Fruit fly (Drosophila melanogaster): ENCODE data around the gene CG43168.
A peak's percentile ranks its signal among the peaks of the same experiment; 100 is the strongest.

CG43168 gene

dm6 chr3L:6262644-6263404 is 12.8 kb upstream of the CG43168 start, which contains the start of gene Ldh (continued):
- no peak for TF ChIP-seq Hr83 (GFP tag; optimal IDR thresholded peaks at IDR 0.05; ENCODE audit: poor library complexity, severe bottlenecking)

- TF ChIP-seq GATAd (GFP tag; optimal IDR thresholded peaks at IDR 0.05) = no peak
- TF ChIP-seq Vsx2 (GFP tag; optimal IDR thresholded peaks at IDR 0.05; ENCODE audit: partially characterized antibody) = no peak
- TF ChIP-seq CG32264 (GFP tag; optimal IDR thresholded peaks at IDR 0.05) = no peak
- no peak for TF ChIP-seq Hr83 (GFP tag; optimal IDR thresholded peaks at IDR 0.05; ENCODE audit: poor library complexity, severe bottlenecking)
- no peak for TF ChIP-seq Hnf4 (GFP tag; optimal IDR thresholded peaks at IDR 0.05)
- no peak for TF ChIP-seq Hr78 (GFP tag; optimal IDR thresholded peaks at IDR 0.05)
- TF ChIP-seq pan (optimal IDR thresholded peaks at IDR 0.05) = no peak
- TF ChIP-seq ey (GFP tag; optimal IDR thresholded peaks at IDR 0.05) = no peak
- no peak for TF ChIP-seq woc (GFP tag; optimal IDR thresholded peaks at IDR 0.05)
- no peak for TF ChIP-seq br (GFP tag; optimal IDR thresholded peaks at IDR 0.05)
- no peak for TF ChIP-seq dsf (GFP tag; optimal IDR thresholded peaks at IDR 0.05; ENCODE audit: borderline replicate concordance)
- no peak for TF ChIP-seq Jra (GFP tag; optimal IDR thresholded peaks at IDR 0.05)
- TF ChIP-seq lola (GFP tag; optimal IDR thresholded peaks at IDR 0.05) = no peak
- no peak for TF ChIP-seq Dfd (GFP tag; optimal IDR thresholded peaks at IDR 0.05)
- no peak for TF ChIP-seq Sp1 (GFP tag; optimal IDR thresholded peaks at IDR 0.05)
- TF ChIP-seq CG9705 (GFP tag; optimal IDR thresholded peaks at IDR 0.05) = no peak
- no peak for TF ChIP-seq jim (GFP tag; optimal IDR thresholded peaks at IDR 0.05)
- TF ChIP-seq HLH106 (tag; optimal IDR thresholded peaks at IDR 0.05) = no peak
- no peak for TF ChIP-seq sv (GFP tag; optimal IDR thresholded peaks at IDR 0.05)
- no peak for TF ChIP-seq foxo (GFP tag; optimal IDR thresholded peaks at IDR 0.05)
Measured at dm6 chr3L:6263470-6263869, 12.1 kb upstream of the CG43168 start.

- TF ChIP-seq Hr78 (GFP tag; optimal IDR thresholded peaks at IDR 0.05) (no peak), Hnf4 (GFP tag; optimal IDR thresholded peaks at IDR 0.05) (peak; percentile 39), N (GFP tag; optimal IDR thresholded peaks at IDR 0.05) (no peak), dmrt93B (GFP tag; optimal IDR thresholded peaks at IDR 0.05) (peak; percentile 6), fru (GFP tag; optimal IDR thresholded peaks at IDR 0.05) (peak; percentile 28), HLH106 (tag; optimal IDR thresholded peaks at IDR 0.05) (peak; percentile 38), Vsx2 (GFP tag; optimal IDR thresholded peaks at IDR 0.05; ENCODE audit: partially characterized antibody) (no peak), br (GFP tag; optimal IDR thresholded peaks at IDR 0.05) (peak; percentile 25), rgr (GFP tag; optimal IDR thresholded peaks at IDR 0.05) (peak; percentile 29), tai (GFP tag; optimal IDR thresholded peaks at IDR 0.05) (peak; percentile 61), h (GFP tag; optimal IDR thresholded peaks at IDR 0.05) (peak; percentile 27), brk (GFP tag; optimal IDR thresholded peaks at IDR 0.05) (peak; percentile 27), ey (GFP tag; optimal IDR thresholded peaks at IDR 0.05) (peak; percentile 5), CG9705 (GFP tag; optimal IDR thresholded peaks at IDR 0.05) (no peak), pan (optimal IDR thresholded peaks at IDR 0.05) (no peak), Abd-B (GFP tag; optimal IDR thresholded peaks at IDR 0.05) (no peak), foxo (GFP tag; optimal IDR thresholded peaks at IDR 0.05) (peak in 1 of 2 experiments; percentile 39), Myc (optimal IDR thresholded peaks at IDR 0.05) (peak; percentile 74), woc (GFP tag; optimal IDR thresholded peaks at IDR 0.05) (no peak), lola (GFP tag; optimal IDR thresholded peaks at IDR 0.05) (no peak), Sp1 (GFP tag; optimal IDR thresholded peaks at IDR 0.05) (no peak), Hr83 (GFP tag; optimal IDR thresholded peaks at IDR 0.05; ENCODE audit: poor library complexity, severe bottlenecking) (peak; percentile 68)
Measured at dm6 chr3L:6263896-6264841, 11.4 kb upstream of the CG43168 start.

DNA sequence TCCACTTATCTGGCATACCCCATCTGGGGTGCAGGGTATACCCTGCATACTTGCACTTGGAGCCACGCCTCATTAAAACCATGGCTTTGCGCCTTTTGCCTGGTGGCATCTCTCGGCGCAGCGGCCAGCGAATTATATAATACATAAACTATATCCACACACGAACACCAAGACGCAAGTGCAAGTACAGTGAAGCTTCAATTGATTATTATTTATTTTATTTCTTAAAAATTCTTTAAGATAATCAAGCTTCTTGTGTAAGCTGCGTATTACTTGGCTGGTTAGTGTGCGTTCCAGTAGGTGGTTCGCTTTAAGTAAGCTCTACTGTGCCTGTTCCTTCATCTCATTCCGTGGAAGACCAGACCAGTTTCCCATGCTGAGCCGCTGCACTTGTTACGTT is 9.3 kb upstream of the CG43168 start:
- no peak for TF ChIP-seq Vsx2 (GFP tag; optimal IDR thresholded peaks at IDR 0.05; ENCODE audit: partially characterized antibody)
- peak; percentile 9 for TF ChIP-seq CG32264 (GFP tag; optimal IDR thresholded peaks at IDR 0.05)
- TF ChIP-seq br (GFP tag; optimal IDR thresholded peaks at IDR 0.05) = peak; percentile 21
- TF ChIP-seq foxo (GFP tag; optimal IDR thresholded peaks at IDR 0.05) = peak in 1 of 2 experiments; percentile 53
- peak; percentile 26 for TF ChIP-seq Hnf4 (GFP tag; optimal IDR thresholded peaks at IDR 0.05)
- peak; percentile 41 for TF ChIP-seq fru (GFP tag; optimal IDR thresholded peaks at IDR 0.05)
- TF ChIP-seq CG9705 (GFP tag; optimal IDR thresholded peaks at IDR 0.05) = no peak
- peak; percentile 66 for TF ChIP-seq h (GFP tag; optimal IDR thresholded peaks at IDR 0.05)
- TF ChIP-seq OdsH (GFP tag; optimal IDR thresholded peaks at IDR 0.05) = peak; percentile 53
- peak; percentile 24 for TF ChIP-seq psq (GFP tag; optimal IDR thresholded peaks at IDR 0.05)
- peak; percentile 48 for TF ChIP-seq rgr (GFP tag; optimal IDR thresholded peaks at IDR 0.05)
- TF ChIP-seq woc (GFP tag; optimal IDR thresholded peaks at IDR 0.05) = peak; percentile 44
- no peak for TF ChIP-seq Mio (GFP tag; optimal IDR thresholded peaks at IDR 0.05)
- peak; percentile 17 for TF ChIP-seq Sp1 (GFP tag; optimal IDR thresholded peaks at IDR 0.05)
- TF ChIP-seq ey (GFP tag; optimal IDR thresholded peaks at IDR 0.05) = peak; percentile 27
- peak; percentile 39 for TF ChIP-seq HLH106 (tag; optimal IDR thresholded peaks at IDR 0.05)

All from whole organism, wandering third instar larva.